4 fruit fly cellular contexts compared by ENCODE assay signal in the genomic region with DNA sequence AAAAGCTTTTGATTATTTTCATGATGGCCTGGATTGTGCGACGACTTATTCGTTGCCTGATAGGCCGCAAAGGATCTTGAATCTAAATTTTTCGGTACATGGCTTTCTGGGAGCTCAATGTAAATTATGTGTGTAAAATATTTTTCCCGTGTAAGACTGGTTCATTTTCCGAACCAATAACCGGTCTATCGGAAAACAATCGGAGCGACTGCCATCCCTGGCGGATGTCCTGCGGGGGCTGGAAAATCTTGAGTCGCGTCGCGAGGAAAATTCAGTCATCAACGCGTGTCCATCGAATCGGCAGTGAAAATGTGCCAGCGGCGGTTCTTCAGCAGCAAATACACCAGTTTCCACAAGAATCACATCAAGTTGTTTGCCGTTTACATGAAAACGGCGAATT.
A peak's percentile ranks its signal among the peaks of the same experiment; 100 is the strongest.
TF ChIP-seq lines count a peak whose summit lies in the region.

A gene (plus strand): TSS at position 243 of the 400 bp plus-strand sequence.
A gene (plus strand): TSS at position 243 of the 400 bp plus-strand sequence.

- peak; percentile 24 to 27 for TF ChIP-seq CTCF in S2 (optimal IDR thresholded peaks at IDR 0.05; lab: Kevin White, UChicago)
- no peak for TF ChIP-seq CTCF in whole organism, embryonic (GFP tag; optimal IDR thresholded peaks at IDR 0.05; lab: Kevin White, UChicago)

TF ChIP-seq in whole organism, embryonic, 481 proteins besides CTCF, POLR2A, EP300 and RAD21 (continues in another document):
- TF ChIP-seq rib (GFP tag; IDR thresholded peaks at IDR 0.05; lab: Robert Waterston, UW) (no peak), CG5180 (GFP tag; optimal IDR thresholded peaks at IDR 0.05; lab: Kevin White, UChicago) (no peak), Adf1 (GFP tag; IDR thresholded peaks at IDR 0.05; lab: Robert Waterston, UW) (no peak), sug (tag; optimal IDR thresholded peaks at IDR 0.05; lab: Kevin White, UChicago) (no peak), pho (GFP tag; optimal IDR thresholded peaks at IDR 0.05; lab: Kevin White, UChicago) (no peak), CG32772 (GFP tag; IDR thresholded peaks at IDR 0.05; lab: Robert Waterston, UW) (no peak), CG34376 (GFP tag; optimal IDR thresholded peaks at IDR 0.05; lab: Kevin White, UChicago) (no peak), CG18262 (tag; optimal IDR thresholded peaks at IDR 0.05; lab: Kevin White, UChicago) (peak; percentile 0), CG32532 (GFP tag; IDR thresholded peaks at IDR 0.05; lab: Robert Waterston, UW) (no peak), Hr3 (GFP tag; optimal IDR thresholded peaks at IDR 0.05; lab: Kevin White, UChicago) (no peak), Deaf1 (tag; optimal IDR thresholded peaks at IDR 0.05; lab: Kevin White, UChicago) (peak; percentile 17), Drgx (GFP tag; IDR thresholded peaks at IDR 0.05; lab: Robert Waterston, UW) (no peak), bab2 (GFP tag; optimal IDR thresholded peaks at IDR 0.05; lab: Kevin White, UChicago) (no peak), vvl (GFP tag; IDR thresholded peaks at IDR 0.05; lab: Robert Waterston, UW) (no peak), CG12659 (GFP tag; optimal IDR thresholded peaks at IDR 0.05; lab: Kevin White, UChicago) (peak; percentile 22), Bdp1 (GFP tag; optimal IDR thresholded peaks at IDR 0.05; lab: Kevin White, UChicago) (no peak), lov (optimal IDR thresholded peaks at IDR 0.05; lab: Kevin White, UChicago) (no peak), lov (GFP tag; IDR thresholded peaks at IDR 0.05; lab: Robert Waterston, UW) (no peak), Sry-δ (GFP tag; optimal IDR thresholded peaks at IDR 0.05; lab: Kevin White, UChicago) (peak; percentile 38), sim (GFP tag; IDR thresholded peaks at IDR 0.05; lab: Robert Waterston, UW) (no peak), trem (tag; optimal IDR thresholded peaks at IDR 0.05; lab: Kevin White, UChicago) (peak; percentile 52), CkIIα-i1 (GFP tag; IDR thresholded peaks at IDR 0.05; lab: Robert Waterston, UW) (no peak), Ets65A (GFP tag; lab: Kevin White, UChicago) (peak; percentile 78), Dp (GFP tag; optimal IDR thresholded peaks at IDR 0.05; lab: Kevin White, UChicago) (no peak), MTF-1 (GFP tag; optimal IDR thresholded peaks at IDR 0.05; lab: Kevin White, UChicago; ENCODE audit: borderline replicate concordance) (no peak), fd96Cb (tag; optimal IDR thresholded peaks at IDR 0.05; lab: Kevin White, UChicago) (no peak), MESR4 (GFP tag; optimal IDR thresholded peaks at IDR 0.05; lab: Kevin White, UChicago) (no peak), CG17361 (GFP tag; IDR thresholded peaks at IDR 0.05; lab: Robert Waterston, UW) (peak; percentile 20; the same call in 1 of the 3 replicates), CG2712 (tag; optimal IDR thresholded peaks at IDR 0.05; lab: Kevin White, UChicago) (peak; percentile 15), HmgD (GFP tag; optimal IDR thresholded peaks at IDR 0.05; lab: Kevin White, UChicago) (no peak)

TF ChIP-seq in whole organism, prepupa, 60 proteins besides CTCF, POLR2A, EP300 and RAD21:
- TF ChIP-seq topi (GFP tag; optimal IDR thresholded peaks at IDR 0.05; lab: Kevin White, UChicago) (no peak), esn (GFP tag; optimal IDR thresholded peaks at IDR 0.05; lab: Kevin White, UChicago) (peak; percentile 23), CG1621 (tag; optimal IDR thresholded peaks at IDR 0.05; lab: Kevin White, UChicago) (no peak), CG11902 (GFP tag; optimal IDR thresholded peaks at IDR 0.05; lab: Kevin White, UChicago) (no peak), fd59A (GFP tag; optimal IDR thresholded peaks at IDR 0.05; lab: Kevin White, UChicago) (no peak), CG3032 (tag; optimal IDR thresholded peaks at IDR 0.05; lab: Kevin White, UChicago) (no peak), CG11294 (GFP tag; IDR thresholded peaks at IDR 0.05; lab: Robert Waterston, UW) (no peak), ss (GFP tag; optimal IDR thresholded peaks at IDR 0.05; lab: Kevin White, UChicago) (no peak), CG15336 (GFP tag; IDR thresholded peaks at IDR 0.05; lab: Robert Waterston, UW) (no peak), fd85E (GFP tag; optimal IDR thresholded peaks at IDR 0.05; lab: Kevin White, UChicago) (no peak), Eip78C (GFP tag; lab: Kevin White, UChicago) (peak; percentile 14), CG34406 (GFP tag; optimal IDR thresholded peaks at IDR 0.05; lab: Kevin White, UChicago) (no peak), dsx (GFP tag; optimal IDR thresholded peaks at IDR 0.05; lab: Kevin White, UChicago; ENCODE audit: poor library complexity, severe bottlenecking) (no peak), Smox (GFP tag; optimal IDR thresholded peaks at IDR 0.05; lab: Kevin White, UChicago) (no peak), CG10669 (GFP tag; optimal IDR thresholded peaks at IDR 0.05; lab: Kevin White, UChicago) (no peak), salr (GFP tag; optimal IDR thresholded peaks at IDR 0.05; lab: Kevin White, UChicago) (no peak), OdsH (GFP tag; optimal IDR thresholded peaks at IDR 0.05; lab: Kevin White, UChicago) (no peak), svp (GFP tag; lab: Kevin White, UChicago) (no peak)

TF ChIP-seq in whole organism, pupa, 21 proteins besides CTCF, POLR2A, EP300 and RAD21:
- TF ChIP-seq CG10348 (GFP tag; IDR thresholded peaks at IDR 0.05; lab: Robert Waterston, UW) (no peak), CG4496 (GFP tag; IDR thresholded peaks at IDR 0.05; lab: Robert Waterston, UW) (peak; percentile 49; the same call in 1 of the 3 replicates)
